Fruit fly (Drosophila melanogaster) whole organism, adult: Measurements from ENCODE around the gene cv-c.

Source experiments
- CG11617 ChIP-seq: fragments of 200-800 bp; sonication (Bioruptor generic); optimal IDR thresholded peaks from 2 replicates; lab custom pipeline; 2017; ENCODE audit warnings: mild to moderate bottlenecking, missing biosample characterization, missing genetic modification reagents, missing genetic modification characterization
- CG7101 ChIP-seq: fragments of 200-800 bp; sonication (Bioruptor generic); optimal IDR thresholded peaks from 2 replicates; lab custom pipeline; 2018; ENCODE audit warnings: missing biosample characterization, mild to moderate bottlenecking, missing genetic modification characterization, moderate library complexity
- bab1 ChIP-seq: fragments of 200-800 bp; sonication (Bioruptor generic); optimal IDR thresholded peaks from 3 replicates; lab custom pipeline; 2019; ENCODE audit warnings: missing biosample characterization, mild to moderate bottlenecking, missing genetic modification characterization, moderate library complexity
- cnc ChIP-seq, 2 experiments: fragments of >200 bp; optimal IDR thresholded peaks; 2 replicates each; lab custom pipeline; 2017
- tj ChIP-seq: fragments of 200-800 bp; sonication (Bioruptor generic); optimal IDR thresholded peaks from 3 replicates; lab custom pipeline; 2017; ENCODE audit warnings: missing biosample characterization, mild to moderate bottlenecking, missing genetic modification characterization, moderate library complexity
- toe ChIP-seq: fragments of 200-800 bp; sonication (Bioruptor generic); optimal IDR thresholded peaks from 2 replicates; lab custom pipeline; 2016; ENCODE audit warnings: missing biosample characterization, missing genetic modification characterization

DNA sequence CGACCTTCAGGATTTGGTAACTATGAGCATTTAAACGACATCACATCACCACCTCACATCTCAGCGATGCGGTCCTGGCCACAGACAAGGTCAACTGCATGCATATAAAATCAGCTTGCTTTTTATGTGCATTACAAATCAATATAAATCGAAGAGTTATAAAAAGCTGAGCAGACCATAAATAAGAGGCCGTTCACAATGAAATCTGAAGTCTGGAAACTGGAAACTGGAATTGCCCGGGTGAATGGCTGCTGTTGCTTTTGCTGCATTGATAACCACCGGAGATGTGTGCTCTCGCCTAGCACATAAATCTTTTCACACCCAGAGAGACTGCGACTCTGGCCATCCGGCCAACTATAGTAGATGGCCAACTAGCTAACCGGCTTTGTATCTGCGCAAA is 19.2 kb downstream of the cv-c start:
- TF ChIP-seq toe (GFP tag; lab: Kevin White, UChicago) (no peak), bab1 (GFP tag; lab: Kevin White, UChicago) (no peak), cnc (optimal IDR thresholded peaks at IDR 0.05; lab: Kevin White, UChicago) (no peak), CG11617 (GFP tag; lab: Kevin White, UChicago) (no peak), CG7101 (tag; lab: Kevin White, UChicago) (no peak), tj (no peak)
